Worm (Caenorhabditis elegans) whole organism, young adult: Measurements from ENCODE around the gene F13B12.3.

ENCODE experiments used
- B0261.1 ChIP-seq: sonication (generic microtip); optimal IDR thresholded peaks from 2 replicates; lab custom pipeline; 2016; ENCODE audit warnings: mild to moderate bottlenecking, missing genetic modification characterization, moderate library complexity, missing compliant biosample characterization
- B0336.3 ChIP-seq: fragments of 200-800 bp; sonication (Bioruptor generic); IDR thresholded peaks from 2 replicates; pipeline ENCODE4 v1.3.6; 2022; ENCODE audit warnings: missing genetic modification characterization, missing compliant biosample characterization
- C06A6.2 ChIP-seq: fragments of 200-800 bp; sonication (Bioruptor generic); conservative IDR thresholded peaks from 2 replicates; pipeline ENCODE4 v1.3.6; 2022; ENCODE audit warnings: missing genetic modification characterization, missing compliant biosample characterization
- D2030.7 ChIP-seq: fragments of 200-800 bp; sonication (Bioruptor generic); IDR thresholded peaks from 2 replicates; pipeline ENCODE4 v1.3.6; 2022; ENCODE audit warnings: missing genetic modification reagents, missing genetic modification characterization, missing compliant biosample characterization
- F22D6.2 ChIP-seq: sonication (generic microtip); optimal IDR thresholded peaks from 2 replicates; lab custom pipeline; 2016; ENCODE audit warnings: mild to moderate bottlenecking, missing genetic modification characterization, missing compliant biosample characterization
- F23B12.7 ChIP-seq: sonication (generic microtip); optimal IDR thresholded peaks from 2 replicates; lab custom pipeline; 2017; ENCODE audit warnings: missing genetic modification characterization, mild to moderate bottlenecking, missing compliant biosample characterization, antibody characterized with exemption, moderate library complexity; ENCODE audit not compliant: insufficient read depth
- F33H1.4 ChIP-seq: fragments of 200-800 bp; sonication (Bioruptor generic); IDR thresholded peaks from 2 replicates; pipeline ENCODE4 v1.3.6; 2022; ENCODE audit warnings: missing genetic modification reagents, missing genetic modification characterization, missing compliant biosample characterization
- F37B4.10 ChIP-seq: fragments of 200-800 bp; sonication (Bioruptor generic); IDR thresholded peaks from 2 replicates; pipeline ENCODE4 v1.3.6; 2022; ENCODE audit warnings: missing genetic modification characterization, missing compliant biosample characterization
- F39B2.1 ChIP-seq: fragments of 200-800 bp; sonication (Bioruptor generic); IDR thresholded peaks from 2 replicates; pipeline ENCODE4 v1.3.6; 2022; ENCODE audit warnings: missing genetic modification reagents, missing genetic modification characterization, missing compliant biosample characterization
- Y53F4B.3 ChIP-seq: fragments of 200-800 bp; sonication (Bioruptor generic); IDR thresholded peaks from 2 replicates; pipeline ENCODE4 v1.3.6; 2022; ENCODE audit warnings: missing genetic modification reagents, missing genetic modification characterization, missing compliant biosample characterization
- Y53G8AR.9 ChIP-seq: fragments of 200-800 bp; sonication (Bioruptor generic); conservative IDR thresholded peaks from 2 replicates; pipeline ENCODE4 v1.3.6; 2022; ENCODE audit warnings: missing genetic modification reagents, missing genetic modification characterization, missing compliant biosample characterization
- Y56A3A.18 ChIP-seq: fragments of 200-800 bp; sonication (Bioruptor generic); IDR thresholded peaks from 2 replicates; pipeline ENCODE4 v1.3.6; 2022; ENCODE audit warnings: missing genetic modification reagents, missing genetic modification characterization, missing compliant biosample characterization
- akir-1 ChIP-seq: fragments of 200-800 bp; sonication (Bioruptor generic); optimal IDR thresholded peaks from 2 replicates; lab custom pipeline; 2018; ENCODE audit warnings: mild to moderate bottlenecking, missing genetic modification characterization, moderate library complexity, missing compliant biosample characterization
- ama-1 ChIP-seq, 3 experiments: fragments of 150-350 bp in 1 of 3; sonication (generic microtip) in 2 of 3; optimal IDR thresholded peaks; 2 replicates each; lab custom pipeline; 2014 to 2018; ENCODE audit warnings: missing biosample characterization in 2 of 3, missing genetic modification characterization in 2 of 3, missing genetic modification reagents in 2 of 3
- aptf-3 ChIP-seq: fragments of 200-800 bp; sonication (Bioruptor generic); IDR thresholded peaks from 2 replicates; pipeline ENCODE4 v1.3.6; 2022; ENCODE audit warnings: missing genetic modification characterization, missing compliant biosample characterization
- attf-5 ChIP-seq: fragments of 200-800 bp; sonication (Bioruptor generic); optimal IDR thresholded peaks from 2 replicates; lab custom pipeline; 2018; ENCODE audit warnings: mild to moderate bottlenecking, missing genetic modification characterization, missing compliant biosample characterization
- attf-6 ChIP-seq: fragments of 200-800 bp; sonication (Bioruptor generic); IDR thresholded peaks from 2 replicates; pipeline ENCODE4 v1.3.6; 2022; ENCODE audit warnings: missing genetic modification reagents, missing genetic modification characterization, missing compliant biosample characterization
- ceh-27 ChIP-seq: fragments of 200-800 bp; sonication (Bioruptor generic); optimal IDR thresholded peaks from 2 replicates; lab custom pipeline; 2018; ENCODE audit warnings: mild to moderate bottlenecking, missing genetic modification characterization, moderate library complexity, missing compliant biosample characterization
- ceh-58 ChIP-seq: fragments of 200-800 bp; sonication (Bioruptor generic); IDR thresholded peaks from 2 replicates; pipeline ENCODE4 v1.3.6; 2022; ENCODE audit warnings: missing genetic modification characterization, missing compliant biosample characterization
- die-1 ChIP-seq: sonication (generic microtip); optimal IDR thresholded peaks from 2 replicates; lab custom pipeline; 2016; ENCODE audit warnings: missing genotype, mild to moderate bottlenecking, missing genetic modification characterization, missing compliant biosample characterization
- dpl-1 ChIP-seq: fragments of 150-350 bp; optimal IDR thresholded peaks from 2 replicates; lab custom pipeline; 2014; ENCODE audit warnings: missing biosample characterization, missing genetic modification reagents, missing genetic modification characterization
- efl-1 ChIP-seq: fragments of 150-350 bp; optimal IDR thresholded peaks from 2 replicates; lab custom pipeline; 2014; ENCODE audit warnings: missing biosample characterization, missing genetic modification reagents, missing genetic modification characterization
- egl-18 ChIP-seq: fragments of 200-800 bp; sonication (Bioruptor generic); IDR thresholded peaks from 2 replicates; pipeline ENCODE4 v1.3.6; 2022; ENCODE audit warnings: missing genetic modification reagents, missing genetic modification characterization, missing compliant biosample characterization
- fkh-3 ChIP-seq: sonication (generic microtip); optimal IDR thresholded peaks from 2 replicates; lab custom pipeline; 2016; ENCODE audit warnings: mild to moderate bottlenecking, missing genetic modification characterization, missing compliant biosample characterization
- gei-17 ChIP-seq: fragments of 200-800 bp; sonication (Bioruptor generic); optimal IDR thresholded peaks from 2 replicates; lab custom pipeline; 2018; ENCODE audit warnings: mild to moderate bottlenecking, missing genetic modification characterization, missing compliant biosample characterization
- him-1 ChIP-seq: sonication (generic microtip); optimal IDR thresholded peaks from 2 replicates; lab custom pipeline; 2016; ENCODE audit warnings: missing genotype, missing genetic modification reagents, missing genetic modification characterization, missing compliant biosample characterization
- hmg-1.2 ChIP-seq: fragments of 200-800 bp; sonication (Bioruptor generic); IDR thresholded peaks from 2 replicates; pipeline ENCODE4 v1.3.6; 2022; ENCODE audit warnings: missing genetic modification reagents, missing genetic modification characterization, missing compliant biosample characterization
- hrde-1 ChIP-seq: sonication (generic microtip); optimal IDR thresholded peaks from 2 replicates; lab custom pipeline; 2016; ENCODE audit warnings: missing genetic modification characterization, mild to moderate bottlenecking, missing compliant biosample characterization, moderate library complexity, missing genotype, missing genetic modification reagents, borderline replicate concordance
- hsf-1 ChIP-seq: fragments of 200-800 bp; sonication (Bioruptor generic); IDR thresholded peaks from 2 replicates; pipeline ENCODE4 v1.3.6; 2022; ENCODE audit warnings: missing genetic modification reagents, missing genetic modification characterization, missing compliant biosample characterization
- let-607 ChIP-seq, 2 experiments: fragments of 200-800 bp in 1 of 2; sonication (Bioruptor generic) in 1 of 2; sonication (generic microtip) in 1 of 2; optimal IDR thresholded peaks; 2 replicates each; lab custom pipeline; 2016 to 2018; ENCODE audit warnings: mild to moderate bottlenecking in 2 of 2, missing compliant biosample characterization in 2 of 2, missing genetic modification characterization in 2 of 2, moderate library complexity in 2 of 2, missing genotype in 1 of 2
- lin-26 ChIP-seq: fragments of 200-800 bp; sonication (Bioruptor generic); IDR thresholded peaks from 2 replicates; pipeline ENCODE4 v1.3.6; 2022; ENCODE audit warnings: missing genetic modification reagents, missing genetic modification characterization, missing compliant biosample characterization
- lir-1 ChIP-seq: fragments of 200-800 bp; sonication (Bioruptor generic); conservative IDR thresholded peaks from 2 replicates; pipeline ENCODE4 v1.3.6; 2022; ENCODE audit warnings: missing genetic modification reagents, missing genetic modification characterization, missing compliant biosample characterization
- madf-10 ChIP-seq: sonication (generic microtip); optimal IDR thresholded peaks from 2 replicates; lab custom pipeline; 2016; ENCODE audit warnings: mild to moderate bottlenecking, missing genetic modification characterization, missing compliant biosample characterization
- mxl-1 ChIP-seq: sonication (generic microtip); optimal IDR thresholded peaks from 2 replicates; lab custom pipeline; 2016; ENCODE audit warnings: missing genetic modification characterization, missing compliant biosample characterization
- nhr-120 ChIP-seq: fragments of 200-800 bp; sonication (Bioruptor generic); IDR thresholded peaks from 2 replicates; pipeline ENCODE4 v1.3.6; 2022; ENCODE audit warnings: missing genetic modification characterization, missing compliant biosample characterization
- pha-4 ChIP-seq: fragments of 150-350 bp; sonication (generic microtip); optimal IDR thresholded peaks from 2 replicates; lab custom pipeline; 2014; ENCODE audit warnings: missing biosample characterization, missing genetic modification reagents, missing genetic modification characterization
- sea-2 ChIP-seq: fragments of 200-800 bp; sonication (Bioruptor generic); IDR thresholded peaks from 2 replicates; pipeline ENCODE4 v1.3.6; 2022; ENCODE audit warnings: missing genetic modification characterization, missing compliant biosample characterization
- snpc-1.1 ChIP-seq: sonication (generic microtip); optimal IDR thresholded peaks from 2 replicates; lab custom pipeline; 2017; ENCODE audit warnings: missing genetic modification characterization, mild to moderate bottlenecking, missing compliant biosample characterization, antibody characterized with exemption, moderate library complexity, missing genotype, missing genetic modification reagents; ENCODE audit not compliant: insufficient read depth
- snpc-1.3 ChIP-seq: sonication (generic microtip); optimal IDR thresholded peaks from 2 replicates; lab custom pipeline; 2017; ENCODE audit warnings: missing genetic modification characterization, mild to moderate bottlenecking, missing compliant biosample characterization, antibody characterized with exemption, moderate library complexity, missing genotype, missing genetic modification reagents; ENCODE audit not compliant: insufficient read depth
- somi-1 ChIP-seq: fragments of 200-800 bp; sonication (Bioruptor generic); optimal IDR thresholded peaks from 2 replicates; lab custom pipeline; 2018; ENCODE audit warnings: mild to moderate bottlenecking, missing genetic modification characterization, missing compliant biosample characterization
- sptf-2 ChIP-seq: fragments of 200-800 bp; sonication (Bioruptor generic); optimal IDR thresholded peaks from 2 replicates; lab custom pipeline; 2018; ENCODE audit warnings: mild to moderate bottlenecking, missing genetic modification characterization, missing compliant biosample characterization
- tbx-9 ChIP-seq: sonication (generic microtip); optimal IDR thresholded peaks from 2 replicates; lab custom pipeline; 2016; ENCODE audit warnings: borderline replicate concordance, missing genetic modification characterization, inconsistent platforms, missing compliant biosample characterization
- tlf-1 ChIP-seq: fragments of 200-800 bp; sonication (Bioruptor generic); optimal IDR thresholded peaks from 2 replicates; lab custom pipeline; 2018; ENCODE audit warnings: mild to moderate bottlenecking, missing genetic modification characterization, missing compliant biosample characterization
- unc-130 ChIP-seq: sonication (generic microtip); optimal IDR thresholded peaks from 2 replicates; lab custom pipeline; 2016; ENCODE audit warnings: missing genetic modification reagents, missing genetic modification characterization, missing compliant biosample characterization
- zim-3 ChIP-seq: sonication (generic microtip); optimal IDR thresholded peaks from 2 replicates; lab custom pipeline; 2017; ENCODE audit warnings: mild to moderate bottlenecking, missing genetic modification characterization, moderate library complexity, missing compliant biosample characterization
- ztf-18 ChIP-seq: sonication (generic microtip); optimal IDR thresholded peaks from 2 replicates; lab custom pipeline; 2016; ENCODE audit warnings: missing genotype, mild to moderate bottlenecking, missing genetic modification characterization, missing compliant biosample characterization
- ztf-28 ChIP-seq: fragments of 200-800 bp; sonication (Bioruptor generic); IDR thresholded peaks from 2 replicates; pipeline ENCODE4 v1.3.6; 2022; ENCODE audit warnings: missing genetic modification reagents, missing genetic modification characterization, missing compliant biosample characterization
- ztf-6 ChIP-seq: fragments of 200-800 bp; sonication (Bioruptor generic); IDR thresholded peaks from 2 replicates; pipeline ENCODE4 v1.3.6; 2022; ENCODE audit warnings: missing genetic modification reagents, missing genetic modification characterization, missing compliant biosample characterization

The F13B12.3 gene

ce11 chrIV:10483607-10484117, 44.7 kb downstream of the F13B12.3 start, which contains the start of the genes F01D4.5 and ced-5 (continued):
- 0 out of 2 replicates have a peak, but pooled peaks have one; percentile 21 for TF ChIP-seq hmg-1.2 (GFP tag; lab: Robert Waterston, UW)
- TF ChIP-seq sptf-2 (GFP tag; lab: Kevin White, UChicago), result no peak
- no peak for TF ChIP-seq gei-17 (GFP tag; lab: Kevin White, UChicago)
- TF ChIP-seq madf-10, result peak; percentile 62
- no peak for TF ChIP-seq F39B2.1
- peak; percentile 49 for TF ChIP-seq somi-1
- TF ChIP-seq egl-18 (GFP tag; lab: Robert Waterston, UW), result no peak
- TF ChIP-seq F37B4.10 (GFP tag; lab: Robert Waterston, UW), result no peak
- peak; percentile 55 for TF ChIP-seq him-1
- peak; percentile 5 for TF ChIP-seq B0261.1 (tag; lab: Kevin White, UChicago)
- TF ChIP-seq ceh-27 (GFP tag; lab: Kevin White, UChicago), result peak; percentile 82
- no peak for TF ChIP-seq attf-6 (GFP tag; lab: Robert Waterston, UW)
- TF ChIP-seq die-1 (tag; lab: Kevin White, UChicago), result no peak
- peak; percentile 84 for TF ChIP-seq akir-1 (GFP tag; lab: Kevin White, UChicago)
- TF ChIP-seq mxl-1 (tag; lab: Kevin White, UChicago), result no peak
- TF ChIP-seq ama-1 (optimal IDR thresholded peaks at IDR 0.05; lab: Kevin White, UChicago), result no peak
- no peak for TF ChIP-seq ama-1 (GFP tag; optimal IDR thresholded peaks at IDR 0.05; lab: Kevin White, UChicago)
- no peak for TF ChIP-seq pha-4
- TF ChIP-seq let-607 (tag; optimal IDR thresholded peaks at IDR 0.05; lab: Kevin White, UChicago), result peak in 1 of 2 experiments; percentile 72
- TF ChIP-seq B0336.3 (GFP tag; lab: Robert Waterston, UW), result no peak
- no peak for TF ChIP-seq tbx-9
- no peak for TF ChIP-seq lin-26 (GFP tag; lab: Robert Waterston, UW)
- no peak for TF ChIP-seq ceh-58
- TF ChIP-seq Y53G8AR.9, result no peak
- no peak for TF ChIP-seq nhr-120 (GFP tag; lab: Robert Waterston, UW)
- TF ChIP-seq aptf-3 (GFP tag; lab: Robert Waterston, UW), result no peak
- peak; percentile 78 for TF ChIP-seq lir-1 (GFP tag; lab: Robert Waterston, UW)
- TF ChIP-seq attf-5 (GFP tag; lab: Kevin White, UChicago), result peak; percentile 48
- no peak for TF ChIP-seq dpl-1
- no peak for TF ChIP-seq Y53F4B.3
- TF ChIP-seq hrde-1, result peak; percentile 71
- TF ChIP-seq Y56A3A.18, result no peak
- TF ChIP-seq sea-2, result no peak
- 0 out of 2 replicates have a peak, but pooled peaks have one; percentile 64 for TF ChIP-seq ztf-28
- TF ChIP-seq snpc-1.1 (tag; lab: Kevin White, UChicago), result no peak
- peak; percentile 40 for TF ChIP-seq tlf-1 (GFP tag; lab: Kevin White, UChicago)
- TF ChIP-seq zim-3, result no peak
- no peak for TF ChIP-seq snpc-1.3
- TF ChIP-seq F33H1.4, result peak; percentile 48; the same call in 1 of the 2 replicates
- TF ChIP-seq hsf-1 (GFP tag; lab: Robert Waterston, UW), result no peak
- peak; percentile 43; the same call in 1 of the 2 replicates for TF ChIP-seq D2030.7 (GFP tag; lab: Robert Waterston, UW)
- TF ChIP-seq F22D6.2 (tag; lab: Kevin White, UChicago), result peak; percentile 80
- TF ChIP-seq unc-130 (GFP tag; lab: Kevin White, UChicago), result peak; percentile 93
- TF ChIP-seq ztf-6 (GFP tag; lab: Robert Waterston, UW), result no peak
- no peak for TF ChIP-seq fkh-3 (tag; lab: Kevin White, UChicago)
- TF ChIP-seq efl-1 (GFP tag; lab: Kevin White, UChicago), result no peak
- TF ChIP-seq F23B12.7 (tag; lab: Kevin White, UChicago), result peak; percentile 31
- TF ChIP-seq C06A6.2, result no peak
- peak; percentile 27 for TF ChIP-seq ztf-18 (tag; lab: Kevin White, UChicago)
